Worm (Caenorhabditis elegans) whole organism, L1 larva: ENCODE results near the gene mboa-4.

Source experiments
- elt-2 ChIP-seq: sonication (generic microtip); optimal IDR thresholded peaks from 2 replicates; lab custom pipeline; 2016; ENCODE audit warnings: missing genetic modification characterization, mild to moderate bottlenecking, inconsistent platforms, missing compliant biosample characterization, missing genetic modification reagents
- mdl-1 ChIP-seq, 2 experiments: fragments of 150-350 bp; optimal IDR thresholded peaks; 2 replicates each; lab custom pipeline; 2014 to 2017; ENCODE audit warnings: missing biosample characterization in 2 of 2, missing genetic modification characterization in 2 of 2, inconsistent platforms in 1 of 2
- nhr-77 ChIP-seq: fragments of 150-350 bp; optimal IDR thresholded peaks from 2 replicates; lab custom pipeline; 2014; ENCODE audit warnings: missing biosample characterization, missing genetic modification characterization
- snpc-4 ChIP-seq: fragments of 150-350 bp; optimal IDR thresholded peaks from 2 replicates; lab custom pipeline; 2014; ENCODE audit warnings: missing biosample characterization, missing genetic modification characterization

DNA sequence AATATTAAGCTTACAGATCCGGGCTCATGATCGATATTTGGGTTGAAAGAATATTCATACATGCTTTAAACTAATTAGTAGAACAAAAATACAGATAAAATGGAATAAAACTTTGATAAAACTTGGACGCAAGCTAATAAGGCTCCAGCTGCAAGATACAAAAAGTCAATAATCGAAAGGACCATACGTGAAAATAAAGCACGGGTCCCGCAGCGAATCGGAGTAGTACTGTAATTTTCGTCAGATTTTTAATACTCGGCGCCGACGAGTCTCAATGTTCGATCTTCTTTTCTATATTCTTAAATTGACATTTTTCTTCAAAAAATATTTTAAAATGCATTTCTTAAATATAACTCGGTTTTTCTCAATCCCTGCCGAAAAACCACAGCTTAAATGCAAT is 35.1 kb downstream of the mboa-4 start, which contains the start of gene spo-11:
- TF ChIP-seq elt-2 (tag; lab: Kevin White, UChicago), result no peak
- TF ChIP-seq snpc-4 (tag; lab: Kevin White, UChicago), result no peak
- no peak for TF ChIP-seq mdl-1 (tag; optimal IDR thresholded peaks at IDR 0.05; lab: Kevin White, UChicago)
- no peak for TF ChIP-seq nhr-77 (tag; lab: Kevin White, UChicago)
